Fruit fly (Drosophila melanogaster) whole organism, embryonic: Measurements from ENCODE around the gene Ak3.

Source experiments
- Blimp-1 ChIP-seq: fragments of 200-800 bp; sonication (Bioruptor generic); optimal IDR thresholded peaks from 3 replicates; lab custom pipeline; 2018; ENCODE audit warnings: missing biosample characterization, missing genetic modification characterization, mild to moderate bottlenecking, moderate library complexity, missing genetic modification reagents
- CG10321 ChIP-seq: fragments of 200-800 bp; sonication (Bioruptor generic); IDR thresholded peaks from 2 replicates; pipeline ENCODE4 v1.3.6; 2022; ENCODE audit warnings: missing biosample characterization, missing genetic modification characterization
- CG11504 ChIP-seq: fragments of 200-800 bp; sonication (Bioruptor generic); optimal IDR thresholded peaks from 3 replicates; lab custom pipeline; 2019; ENCODE audit warnings: missing biosample characterization, mild to moderate bottlenecking, missing genetic modification characterization, moderate library complexity
- CG12659 ChIP-seq: fragments of 200-800 bp; sonication (Bioruptor generic); optimal IDR thresholded peaks from 3 replicates; lab custom pipeline; 2017; ENCODE audit warnings: mild to moderate bottlenecking, missing biosample characterization, missing genetic modification reagents, missing genetic modification characterization
- CG1602 ChIP-seq: fragments of 200-800 bp; sonication (Bioruptor generic); optimal IDR thresholded peaks from 3 replicates; lab custom pipeline; 2016; ENCODE audit warnings: missing biosample characterization, missing genetic modification characterization
- CG1647 ChIP-seq: fragments of 200-800 bp; sonication (Bioruptor generic); optimal IDR thresholded peaks from 3 replicates; lab custom pipeline; 2016; ENCODE audit warnings: missing biosample characterization, missing genetic modification characterization
- CG17328 ChIP-seq: fragments of 200-800 bp; sonication (Bioruptor generic); IDR thresholded peaks from 2 replicates; pipeline ENCODE4 v1.3.6; 2022; ENCODE audit warnings: missing biosample characterization, missing genetic modification characterization
- CG17568 ChIP-seq: fragments of 200-800 bp; sonication (Bioruptor generic); optimal IDR thresholded peaks from 2 replicates; lab custom pipeline; 2018; ENCODE audit warnings: missing biosample characterization, mild to moderate bottlenecking, missing genetic modification characterization, moderate library complexity
- CG18011 ChIP-seq: fragments of 200-800 bp; sonication (Bioruptor generic); optimal IDR thresholded peaks from 2 replicates; lab custom pipeline; 2017; ENCODE audit warnings: missing biosample characterization, missing genetic modification characterization, mild to moderate bottlenecking, moderate library complexity, missing genotype
- CG2129 ChIP-seq: fragments of 200-800 bp; sonication (Bioruptor generic); IDR thresholded peaks from 2 replicates; pipeline ENCODE4 v1.3.6; 2022; ENCODE audit warnings: missing biosample characterization, missing genetic modification characterization; ENCODE audit not compliant: partially characterized antibody
- CG2889 ChIP-seq: fragments of 200-800 bp; sonication (Bioruptor generic); IDR thresholded peaks from 3 replicates; pipeline ENCODE4 v1.3.6; 2022; ENCODE audit warnings: missing biosample characterization, missing genetic modification characterization
- CG30431 ChIP-seq: fragments of 200-800 bp; sonication (Bioruptor generic); optimal IDR thresholded peaks from 2 replicates; lab custom pipeline; 2017; ENCODE audit warnings: missing biosample characterization, missing genetic modification characterization
- CG3995 ChIP-seq: fragments of 200-800 bp; sonication (Bioruptor generic); optimal IDR thresholded peaks from 3 replicates; lab custom pipeline; 2016; ENCODE audit warnings: missing biosample characterization, missing genetic modification characterization
- CG4820 ChIP-seq: fragments of 200-800 bp; sonication (Bioruptor generic); optimal IDR thresholded peaks from 3 replicates; lab custom pipeline; 2016; ENCODE audit warnings: missing biosample characterization, missing genetic modification characterization
- CG4854 ChIP-seq: fragments of 200-800 bp; sonication (Bioruptor generic); optimal IDR thresholded peaks from 2 replicates; lab custom pipeline; 2016; ENCODE audit warnings: missing biosample characterization, missing genetic modification characterization, inconsistent platforms
- Dad ChIP-seq: fragments of 200-800 bp; sonication (Bioruptor generic); optimal IDR thresholded peaks from 3 replicates; lab custom pipeline; 2016; ENCODE audit warnings: missing biosample characterization, missing genetic modification characterization
- HLH4C ChIP-seq: fragments of 200-800 bp; sonication (Bioruptor generic); IDR thresholded peaks from 3 replicates; pipeline ENCODE4 v1.3.6; 2022; ENCODE audit warnings: missing biosample characterization, missing genetic modification characterization; ENCODE audit not compliant: partially characterized antibody
- NFAT ChIP-seq: fragments of 200-800 bp; sonication (Bioruptor generic); IDR thresholded peaks from 2 replicates; pipeline ENCODE4 v1.3.6; 2022; ENCODE audit warnings: missing biosample characterization, missing genetic modification characterization
- NK7.1 ChIP-seq: fragments of 200-800 bp; sonication (Bioruptor generic); optimal IDR thresholded peaks from 3 replicates; lab custom pipeline; 2016; ENCODE audit warnings: missing biosample characterization, missing genetic modification characterization
- Nf-YC ChIP-seq: fragments of 200-800 bp; optimal IDR thresholded peaks from 3 replicates; lab custom pipeline; 2019; ENCODE audit warnings: missing biosample characterization, mild to moderate bottlenecking, missing genetic modification characterization, moderate library complexity
- PHDP ChIP-seq: fragments of 200-800 bp; sonication (Bioruptor generic); optimal IDR thresholded peaks from 3 replicates; lab custom pipeline; 2018; ENCODE audit warnings: missing biosample characterization, mild to moderate bottlenecking, missing genetic modification characterization, moderate library complexity
- Ravus ChIP-seq: fragments of 200-800 bp; sonication (Bioruptor generic); IDR thresholded peaks from 2 replicates; pipeline ENCODE4 v1.3.6; 2022; ENCODE audit warnings: missing biosample characterization, missing genetic modification characterization
- Sox102F ChIP-seq: fragments of 200-800 bp; sonication (Bioruptor generic); optimal IDR thresholded peaks from 2 replicates; lab custom pipeline; 2018; ENCODE audit warnings: missing biosample characterization, mild to moderate bottlenecking, missing genetic modification characterization, moderate library complexity
- Sry-β ChIP-seq: fragments of 200-800 bp; sonication (Bioruptor generic); optimal IDR thresholded peaks from 2 replicates; lab custom pipeline; 2018; ENCODE audit warnings: missing biosample characterization, mild to moderate bottlenecking, missing genetic modification characterization, moderate library complexity
- Ssrp ChIP-seq: fragments of 200-800 bp; sonication (Bioruptor generic); optimal IDR thresholded peaks from 2 replicates; lab custom pipeline; 2018; ENCODE audit warnings: missing biosample characterization, mild to moderate bottlenecking, missing genetic modification characterization, moderate library complexity
- Trl ChIP-seq, 3 experiments: fragments of >200 bp in 2 of 3; fragments of 200-800 bp in 1 of 3; sonication (Bioruptor generic) in 1 of 3; optimal IDR thresholded peaks; 2 replicates in 1 of 3; 3 replicates in 2 of 3; lab custom pipeline; 2016 to 2017; ENCODE audit warnings: missing biosample characterization in 1 of 3, missing genetic modification characterization in 1 of 3
- Vsx1 ChIP-seq: fragments of 200-800 bp; sonication (Bioruptor generic); optimal IDR thresholded peaks from 2 replicates; lab custom pipeline; 2017; ENCODE audit warnings: missing biosample characterization, mild to moderate bottlenecking, missing genetic modification characterization, missing genetic modification reagents
- Xbp1 ChIP-seq: fragments of 200-800 bp; sonication (Bioruptor generic); optimal IDR thresholded peaks from 3 replicates; lab custom pipeline; 2016; ENCODE audit warnings: missing biosample characterization, mild to moderate bottlenecking, missing genetic modification characterization
- abd-A ChIP-seq: fragments of 200-800 bp; sonication (Bioruptor generic); optimal IDR thresholded peaks from 3 replicates; lab custom pipeline; 2019; ENCODE audit warnings: missing biosample characterization, mild to moderate bottlenecking, missing genetic modification characterization, moderate library complexity
- bsh ChIP-seq, 2 experiments: fragments of 200-800 bp; sonication (Bioruptor generic); optimal IDR thresholded peaks; 2 replicates each; lab custom pipeline; 2017 to 2018; ENCODE audit warnings: mild to moderate bottlenecking in 2 of 2, missing biosample characterization in 2 of 2, missing genetic modification characterization in 2 of 2, moderate library complexity in 1 of 2
- croc ChIP-seq: fragments of 200-800 bp; sonication (Bioruptor generic); conservative IDR thresholded peaks from 3 replicates; pipeline ENCODE4 v1.3.6; 2022; ENCODE audit warnings: missing biosample characterization, missing genetic modification characterization
- crp ChIP-seq, 2 experiments: fragments of 200-800 bp; sonication (Bioruptor generic); optimal IDR thresholded peaks; 2 replicates in 1 of 2; 3 replicates in 1 of 2; lab custom pipeline; 2017; ENCODE audit warnings: missing biosample characterization in 2 of 2, missing genetic modification characterization in 2 of 2, mild to moderate bottlenecking in 1 of 2, moderate library complexity in 1 of 2
- dan ChIP-seq: fragments of 200-800 bp; sonication (Bioruptor generic); IDR thresholded peaks from 2 replicates; pipeline ENCODE4 v1.3.6; 2022; ENCODE audit warnings: missing biosample characterization, missing genetic modification characterization
- dimm ChIP-seq: fragments of 200-800 bp; sonication (Bioruptor generic); IDR thresholded peaks from 2 replicates; pipeline ENCODE4 v1.3.6; 2022; ENCODE audit warnings: missing biosample characterization, missing genetic modification characterization
- gro ChIP-seq: fragments of 200-800 bp; sonication (Bioruptor generic); optimal IDR thresholded peaks from 2 replicates; lab custom pipeline; 2016; ENCODE audit warnings: missing biosample characterization, missing genetic modification characterization
- gsb-n ChIP-seq: fragments of 200-800 bp; sonication (Bioruptor generic); optimal IDR thresholded peaks from 3 replicates; lab custom pipeline; 2018; ENCODE audit warnings: missing biosample characterization, mild to moderate bottlenecking, missing genetic modification characterization
- hth ChIP-seq: fragments of >200 bp; optimal IDR thresholded peaks from 2 replicates; lab custom pipeline; 2017; ENCODE audit warnings: inconsistent platforms
- kni ChIP-seq: fragments of 200-800 bp; sonication (Bioruptor generic); optimal IDR thresholded peaks from 3 replicates; lab custom pipeline; 2017; ENCODE audit warnings: mild to moderate bottlenecking, missing biosample characterization, missing genetic modification reagents, missing genetic modification characterization
- nau ChIP-seq: fragments of 200-800 bp; sonication (Bioruptor generic); optimal IDR thresholded peaks from 3 replicates; lab custom pipeline; 2017; ENCODE audit warnings: missing biosample characterization, mild to moderate bottlenecking, missing genetic modification characterization, missing genetic modification reagents
- nmo ChIP-seq: fragments of 200-800 bp; sonication (Bioruptor generic); optimal IDR thresholded peaks from 2 replicates; lab custom pipeline; 2018; ENCODE audit warnings: missing biosample characterization, mild to moderate bottlenecking, missing genetic modification characterization, moderate library complexity
- prd ChIP-seq, 3 experiments: fragments of >200 bp in 2 of 3; fragments of 200-800 bp in 1 of 3; sonication (Bioruptor generic) in 1 of 3; optimal IDR thresholded peaks in 2 of 3; IDR thresholded peaks in 1 of 3; 2 replicates in 2 of 3; 3 replicates in 1 of 3; pipeline versions ENCODE4 v1.3.6 to Lab custom; 2017 to 2022; ENCODE audit warnings: missing biosample characterization in 1 of 3, missing genetic modification characterization in 1 of 3
- pzg ChIP-seq: fragments of 200-800 bp; sonication (Bioruptor generic); optimal IDR thresholded peaks from 3 replicates; lab custom pipeline; 2018; ENCODE audit warnings: missing biosample characterization, mild to moderate bottlenecking, missing genetic modification characterization, moderate library complexity
- rib ChIP-seq: fragments of 200-800 bp; sonication (Bioruptor generic); IDR thresholded peaks from 2 replicates; pipeline ENCODE4 v1.3.6; 2022; ENCODE audit warnings: missing biosample characterization, missing genetic modification characterization
- row ChIP-seq: fragments of 200-800 bp; sonication (Bioruptor generic); IDR thresholded peaks from 3 replicates; pipeline ENCODE4 v1.3.6; 2022; ENCODE audit warnings: missing biosample characterization, missing genetic modification characterization
- sisA ChIP-seq: fragments of 200-800 bp; sonication (Bioruptor generic); IDR thresholded peaks from 2 replicates; pipeline ENCODE4 v1.3.6; 2022; ENCODE audit warnings: missing biosample characterization, missing genetic modification characterization
- tap ChIP-seq: fragments of 200-800 bp; optimal IDR thresholded peaks from 3 replicates; lab custom pipeline; 2019; ENCODE audit warnings: missing biosample characterization, mild to moderate bottlenecking, missing genetic modification characterization, moderate library complexity
- tin ChIP-seq: fragments of 200-800 bp; sonication (Bioruptor generic); optimal IDR thresholded peaks from 3 replicates; lab custom pipeline; 2016; ENCODE audit warnings: missing biosample characterization, missing genetic modification characterization
- ttk ChIP-seq: fragments of 200-800 bp; sonication (Bioruptor generic); IDR thresholded peaks from 2 replicates; pipeline ENCODE4 v2.1.2; 2022; ENCODE audit warnings: missing biosample characterization, missing genetic modification characterization
- zen ChIP-seq: fragments of 200-800 bp; sonication (Bioruptor generic); optimal IDR thresholded peaks from 3 replicates; lab custom pipeline; 2018; ENCODE audit warnings: missing biosample characterization, mild to moderate bottlenecking, missing genetic modification characterization, moderate library complexity

The Ak3 gene

dm6 chr3R:10862773-10863445 is 26.5 kb downstream of the Ak3 start, which contains the start of gene CG6574 (continued):
- TF ChIP-seq prd (optimal IDR thresholded peaks at IDR 0.05; lab: Kevin White, UChicago): no peak
- TF ChIP-seq prd (GFP tag; IDR thresholded peaks at IDR 0.05; lab: Robert Waterston, UW): no peak
- TF ChIP-seq sisA (GFP tag; lab: Robert Waterston, UW): no peak
- TF ChIP-seq Ssrp (tag; lab: Kevin White, UChicago): no peak
- TF ChIP-seq ttk (GFP tag; lab: Robert Waterston, UW): no peak
- no peak for TF ChIP-seq kni (GFP tag; lab: Kevin White, UChicago)
- TF ChIP-seq crp (GFP tag; optimal IDR thresholded peaks at IDR 0.05; lab: Kevin White, UChicago): peak in 1 of 2 experiments; percentile 83
- 0 out of 3 replicates have a peak, but pooled peaks have one; percentile 2 for TF ChIP-seq HLH4C (GFP tag; lab: Robert Waterston, UW)
- TF ChIP-seq Trl (optimal IDR thresholded peaks at IDR 0.05; lab: Kevin White, UChicago): no peak
- TF ChIP-seq Trl (GFP tag; optimal IDR thresholded peaks at IDR 0.05; lab: Kevin White, UChicago): no peak
- TF ChIP-seq gsb-n: no peak
- TF ChIP-seq bsh (GFP tag; optimal IDR thresholded peaks at IDR 0.05; lab: Kevin White, UChicago): no peak
- no peak for TF ChIP-seq Nf-YC (tag; lab: Kevin White, UChicago)
- TF ChIP-seq PHDP: no peak
- TF ChIP-seq Sox102F: no peak
- no peak for TF ChIP-seq CG18011
- TF ChIP-seq hth: no peak
- TF ChIP-seq tin: no peak
- TF ChIP-seq CG17568: no peak
- TF ChIP-seq dan (GFP tag; lab: Robert Waterston, UW): no peak
- no peak for TF ChIP-seq row
- no peak for TF ChIP-seq CG4820 (GFP tag; lab: Kevin White, UChicago)
- TF ChIP-seq nau: no peak
- no peak for TF ChIP-seq Blimp-1 (GFP tag; lab: Kevin White, UChicago)
- TF ChIP-seq CG1647 (GFP tag; lab: Kevin White, UChicago): no peak
- no peak for TF ChIP-seq CG2129 (GFP tag; lab: Robert Waterston, UW)
- TF ChIP-seq Sry-β: no peak
- no peak for TF ChIP-seq NFAT (GFP tag; lab: Robert Waterston, UW)
- no peak for TF ChIP-seq NK7.1 (GFP tag; lab: Kevin White, UChicago)
- no peak for TF ChIP-seq CG2889
- no peak for TF ChIP-seq dimm
- TF ChIP-seq zen (tag; lab: Kevin White, UChicago): no peak
- no peak for TF ChIP-seq Vsx1 (GFP tag; lab: Kevin White, UChicago)
- TF ChIP-seq CG1602 (GFP tag; lab: Kevin White, UChicago): no peak
- TF ChIP-seq CG10321 (GFP tag; lab: Robert Waterston, UW): no peak
- TF ChIP-seq CG30431 (GFP tag; lab: Kevin White, UChicago): no peak
- TF ChIP-seq croc (GFP tag; lab: Robert Waterston, UW): no peak
- TF ChIP-seq Dad (GFP tag; lab: Kevin White, UChicago): no peak
- TF ChIP-seq pzg: peak; percentile 38
- TF ChIP-seq tap (tag; lab: Kevin White, UChicago): no peak
- TF ChIP-seq CG4854 (GFP tag; lab: Kevin White, UChicago): peak; percentile 73
- TF ChIP-seq rib (GFP tag; lab: Robert Waterston, UW): no peak
- TF ChIP-seq Ravus: no peak
- peak; percentile 6 for TF ChIP-seq gro (GFP tag; lab: Kevin White, UChicago)
- no peak for TF ChIP-seq CG12659
- TF ChIP-seq Xbp1: no peak
- TF ChIP-seq abd-A (tag; lab: Kevin White, UChicago): no peak
- TF ChIP-seq nmo (GFP tag; lab: Kevin White, UChicago): no peak
- TF ChIP-seq CG17328: no peak
- peak; percentile 10 for TF ChIP-seq CG3995 (GFP tag; lab: Kevin White, UChicago)
- no peak for TF ChIP-seq CG11504 (tag; lab: Kevin White, UChicago)
